Worm (Caenorhabditis elegans): ENCODE results near the gene rad-51.
A peak's percentile ranks its signal among the peaks of the same experiment; 100 is the strongest.

Gene rad-51

ce11 chrIV:10252350-10252792, 31.7 kb downstream of the rad-51 start (continued):
- TF ChIP-seq C34B4.2 (tag; optimal IDR thresholded peaks at IDR 0.05) (no peak), ceh-88 (GFP tag; IDR thresholded peaks at IDR 0.05) (peak; percentile 72), mdl-1 (tag; optimal IDR thresholded peaks at IDR 0.05) (peak; percentile 82 to 92), sptf-1 (tag; optimal IDR thresholded peaks at IDR 0.05) (no peak), mef-2 (tag; optimal IDR thresholded peaks at IDR 0.05) (peak; percentile 70), efl-1 (optimal IDR thresholded peaks at IDR 0.05) (peak; percentile 77 to 84), efl-1 (GFP tag; optimal IDR thresholded peaks at IDR 0.05 in 1 of 2) (peak; percentile 60 to 95), grh-1 (GFP tag; IDR thresholded peaks at IDR 0.05) (peak; percentile 46; the same call in 1 of the 2 replicates), aha-1 (tag; optimal IDR thresholded peaks at IDR 0.05) (no peak), hpl-2 (GFP tag; optimal IDR thresholded peaks at IDR 0.05) (peak; percentile 23), nhr-28 (tag; optimal IDR thresholded peaks at IDR 0.05) (no peak), fos-1 (tag; optimal IDR thresholded peaks at IDR 0.05) (peak; percentile 60), F16B12.6 (tag; optimal IDR thresholded peaks at IDR 0.05) (peak; percentile 9), nhr-237 (tag; optimal IDR thresholded peaks at IDR 0.05) (peak; percentile 78), mep-1 (tag; optimal IDR thresholded peaks at IDR 0.05) (peak; percentile 81), swsn-7 (tag; optimal IDR thresholded peaks at IDR 0.05) (peak; percentile 94), fkh-4 (tag; optimal IDR thresholded peaks at IDR 0.05; ENCODE audit: borderline replicate concordance) (peak; percentile 51), lin-15B (tag; optimal IDR thresholded peaks at IDR 0.05) (no peak), ztf-4 (tag; optimal IDR thresholded peaks at IDR 0.05) (peak; percentile 91), blmp-1 (tag; optimal IDR thresholded peaks at IDR 0.05) (peak; percentile 96), C04F5.9 (tag; optimal IDR thresholded peaks at IDR 0.05) (no peak), pax-3 (tag; optimal IDR thresholded peaks at IDR 0.05) (peak; percentile 87), nhr-84 (tag; optimal IDR thresholded peaks at IDR 0.05) (no peak), egl-27 (tag; optimal IDR thresholded peaks at IDR 0.05) (peak; percentile 36 to 65), ets-5 (GFP tag; IDR thresholded peaks at IDR 0.05) (no peak), nhr-77 (tag; optimal IDR thresholded peaks at IDR 0.05) (peak; percentile 82), irx-1 (tag; optimal IDR thresholded peaks at IDR 0.05) (peak; percentile 90), elt-3 (tag; optimal IDR thresholded peaks at IDR 0.05) (peak in 1 of 6 experiments; percentile 60)

DNA sequence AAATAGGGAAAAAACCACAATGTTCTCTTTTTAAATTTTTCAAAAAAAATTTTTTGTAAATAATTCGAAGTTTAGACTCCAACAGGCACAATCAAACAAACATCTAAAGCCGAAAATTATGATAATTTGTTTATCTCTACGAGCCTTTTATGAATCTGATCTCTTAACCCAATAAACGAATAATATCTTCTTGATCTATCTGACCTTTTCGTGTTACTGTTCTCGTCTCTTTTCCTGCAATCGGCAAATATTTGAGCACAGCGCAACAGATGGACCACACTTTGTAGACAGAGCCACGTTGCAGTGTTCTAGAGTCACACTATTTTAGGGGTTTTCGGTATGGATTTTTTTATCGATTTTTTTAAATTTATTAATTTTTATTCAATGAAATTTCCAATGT, 32.3 kb downstream of the rad-51 start:
- TF ChIP-seq pqm-1 (tag; optimal IDR thresholded peaks at IDR 0.05) = no peak
- TF ChIP-seq zip-4 (GFP tag; optimal IDR thresholded peaks at IDR 0.05) = no peak
- TF ChIP-seq skn-1 (tag; optimal IDR thresholded peaks at IDR 0.05) = no peak
- no peak for TF ChIP-seq tbx-2 (tag; optimal IDR thresholded peaks at IDR 0.05)
- no peak for TF ChIP-seq nhr-47 (tag; optimal IDR thresholded peaks at IDR 0.05)
- TF ChIP-seq C16A3.4 (tag; optimal IDR thresholded peaks at IDR 0.05) = no peak
- no peak for TF ChIP-seq fos-1 (tag; optimal IDR thresholded peaks at IDR 0.05)
- TF ChIP-seq ceh-63 (GFP tag; optimal IDR thresholded peaks at IDR 0.05) = no peak
- TF ChIP-seq unc-62 (GFP tag; optimal IDR thresholded peaks at IDR 0.05) = no peak
- no peak for TF ChIP-seq Y116A8C.19 (tag; optimal IDR thresholded peaks at IDR 0.05; ENCODE audit: borderline replicate concordance)
- no peak for TF ChIP-seq fkh-10 (GFP tag; optimal IDR thresholded peaks at IDR 0.05)
- TF ChIP-seq nhr-71 (tag; optimal IDR thresholded peaks at IDR 0.05) = no peak
- TF ChIP-seq ceh-90 (tag; optimal IDR thresholded peaks at IDR 0.05) = no peak
- TF ChIP-seq ces-1 (GFP tag; optimal IDR thresholded peaks at IDR 0.05) = no peak
- TF ChIP-seq ceh-82 (tag; optimal IDR thresholded peaks at IDR 0.05) = no peak
- no peak for TF ChIP-seq unc-98 (GFP tag; IDR thresholded peaks at IDR 0.05)
- no peak for TF ChIP-seq sptf-1 (tag; optimal IDR thresholded peaks at IDR 0.05)
- TF ChIP-seq nhr-20 (tag; optimal IDR thresholded peaks at IDR 0.05) = no peak
- no peak for TF ChIP-seq C34B4.2 (tag; optimal IDR thresholded peaks at IDR 0.05)
- no peak for TF ChIP-seq jun-1 (tag; optimal IDR thresholded peaks at IDR 0.05)

Data from whole organism, L1 larva.